Worm (Caenorhabditis elegans) whole organism, L1 larva: ENCODE measurements around the gene cbn-1.
A peak's percentile ranks its signal among the peaks of the same experiment; 100 is the strongest.

Experiments
- C04F5.9 ChIP-seq: sonication (generic microtip); optimal IDR thresholded peaks from 2 replicates; lab custom pipeline; 2016; ENCODE audit warnings: missing genetic modification characterization, missing compliant biosample characterization
- C34B4.2 ChIP-seq: sonication (generic microtip); optimal IDR thresholded peaks from 2 replicates; lab custom pipeline; 2017; ENCODE audit warnings: mild to moderate bottlenecking, missing genetic modification characterization, missing compliant biosample characterization
- Y116A8C.19 ChIP-seq: sonication (generic microtip); optimal IDR thresholded peaks from 2 replicates; lab custom pipeline; 2016; ENCODE audit warnings: missing compliant biosample characterization, missing genetic modification characterization, borderline replicate concordance
- alr-1 ChIP-seq: fragments of 200-800 bp; sonication (Bioruptor generic); optimal IDR thresholded peaks from 2 replicates; lab custom pipeline; 2018; ENCODE audit warnings: borderline replicate concordance, mild to moderate bottlenecking, missing genetic modification characterization, missing compliant biosample characterization
- ama-1 ChIP-seq: fragments of 150-350 bp; optimal IDR thresholded peaks from 2 replicates; lab custom pipeline; 2014
- blmp-1 ChIP-seq: fragments of 150-350 bp; optimal IDR thresholded peaks from 2 replicates; lab custom pipeline; 2014; ENCODE audit warnings: missing biosample characterization, missing genetic modification characterization
- ceh-63 ChIP-seq: fragments of 200-800 bp; sonication (Bioruptor generic); optimal IDR thresholded peaks from 2 replicates; lab custom pipeline; 2018; ENCODE audit warnings: mild to moderate bottlenecking, missing genetic modification characterization, missing compliant biosample characterization
- ceh-88 ChIP-seq: fragments of 200-800 bp; sonication (Bioruptor generic); IDR thresholded peaks from 2 replicates; pipeline ENCODE4 v1.3.6; 2022; ENCODE audit warnings: missing genetic modification characterization, missing compliant biosample characterization
- ces-1 ChIP-seq: fragments of 150-350 bp; optimal IDR thresholded peaks from 2 replicates; lab custom pipeline; 2014; ENCODE audit warnings: missing biosample characterization, missing genetic modification reagents, missing genetic modification characterization
- elt-2 ChIP-seq: sonication (generic microtip); optimal IDR thresholded peaks from 2 replicates; lab custom pipeline; 2016; ENCODE audit warnings: missing genetic modification characterization, mild to moderate bottlenecking, inconsistent platforms, missing compliant biosample characterization, missing genetic modification reagents
- elt-3 ChIP-seq, 6 experiments: fragments of 150-350 bp in 1 of 6; sonication (generic microtip); optimal IDR thresholded peaks; 2 replicates each; lab custom pipeline; 2017 to 2018; ENCODE audit warnings: missing biosample characterization in 6 of 6, missing genetic modification characterization in 6 of 6, inconsistent platforms in 1 of 6
- ets-5 ChIP-seq: fragments of 200-800 bp; sonication (Bioruptor generic); IDR thresholded peaks from 2 replicates; pipeline ENCODE4 v1.3.6; 2022; ENCODE audit warnings: missing genetic modification characterization, missing compliant biosample characterization
- fkh-10 ChIP-seq: sonication (generic microtip); optimal IDR thresholded peaks from 2 replicates; lab custom pipeline; 2017; ENCODE audit warnings: missing biosample characterization, missing genetic modification reagents, missing genetic modification characterization
- fkh-4 ChIP-seq: sonication (generic microtip); optimal IDR thresholded peaks from 2 replicates; lab custom pipeline; 2016; ENCODE audit warnings: missing compliant biosample characterization, missing genetic modification characterization, borderline replicate concordance
- fkh-8 ChIP-seq: sonication (generic microtip); optimal IDR thresholded peaks from 2 replicates; lab custom pipeline; 2016; ENCODE audit warnings: mild to moderate bottlenecking, missing genetic modification characterization, missing compliant biosample characterization
- hlh-4 ChIP-seq: sonication (generic microtip); optimal IDR thresholded peaks from 2 replicates; lab custom pipeline; 2016; ENCODE audit warnings: mild to moderate bottlenecking, missing genetic modification characterization, missing compliant biosample characterization
- hpl-2 ChIP-seq: fragments of 150-350 bp; optimal IDR thresholded peaks from 2 replicates; lab custom pipeline; 2014; ENCODE audit warnings: missing biosample characterization, missing genetic modification reagents, missing genetic modification characterization
- irx-1 ChIP-seq: sonication (generic microtip); optimal IDR thresholded peaks from 2 replicates; lab custom pipeline; 2016; ENCODE audit warnings: missing genetic modification characterization, missing compliant biosample characterization
- isw-1 ChIP-seq: fragments of 200-800 bp; sonication (Bioruptor generic); IDR thresholded peaks from 2 replicates; pipeline ENCODE4 v1.3.6; 2022; ENCODE audit warnings: missing genetic modification characterization, missing compliant biosample characterization
- jun-1 ChIP-seq: fragments of 150-350 bp; optimal IDR thresholded peaks from 2 replicates; lab custom pipeline; 2014; ENCODE audit warnings: missing biosample characterization, missing genetic modification reagents, missing genetic modification characterization
- lin-15B ChIP-seq: fragments of 150-350 bp; sonication (generic microtip); optimal IDR thresholded peaks from 3 replicates; lab custom pipeline; 2014; ENCODE audit warnings: missing biosample characterization, missing genetic modification characterization
- lin-39 ChIP-seq: fragments of 150-350 bp; optimal IDR thresholded peaks from 2 replicates; lab custom pipeline; 2014; ENCODE audit warnings: missing biosample characterization, missing genetic modification reagents, missing genetic modification characterization
- lir-3 ChIP-seq: sonication (generic microtip); optimal IDR thresholded peaks from 2 replicates; lab custom pipeline; 2016; ENCODE audit warnings: mild to moderate bottlenecking, missing genetic modification characterization, moderate library complexity, missing compliant biosample characterization; ENCODE audit not compliant: poor library complexity
- lsy-2 ChIP-seq, 2 experiments: fragments of 150-350 bp; optimal IDR thresholded peaks; 2 replicates each; lab custom pipeline; 2014; ENCODE audit warnings: missing biosample characterization in 2 of 2, missing genetic modification characterization in 2 of 2
- mab-9 ChIP-seq: fragments of 200-800 bp; sonication (Bioruptor generic); IDR thresholded peaks from 2 replicates; pipeline ENCODE4 v1.3.6; 2022; ENCODE audit warnings: missing genetic modification reagents, missing genetic modification characterization, missing compliant biosample characterization
- mef-2 ChIP-seq: fragments of 150-350 bp; optimal IDR thresholded peaks from 2 replicates; lab custom pipeline; 2014; ENCODE audit warnings: missing biosample characterization, missing genetic modification characterization
- mep-1 ChIP-seq: fragments of 150-350 bp; optimal IDR thresholded peaks from 2 replicates; lab custom pipeline; 2014; ENCODE audit warnings: missing biosample characterization, missing genetic modification characterization
- nhr-11 ChIP-seq: fragments of 150-350 bp; optimal IDR thresholded peaks from 2 replicates; lab custom pipeline; 2014; ENCODE audit warnings: missing biosample characterization, missing genetic modification characterization
- nhr-12 ChIP-seq: sonication (generic microtip); optimal IDR thresholded peaks from 2 replicates; lab custom pipeline; 2017; ENCODE audit warnings: missing biosample characterization, missing genetic modification characterization
- nhr-20 ChIP-seq: sonication (generic microtip); optimal IDR thresholded peaks from 2 replicates; lab custom pipeline; 2016; ENCODE audit warnings: mild to moderate bottlenecking, missing genetic modification characterization, missing compliant biosample characterization
- nhr-28 ChIP-seq: fragments of 150-350 bp; optimal IDR thresholded peaks from 2 replicates; lab custom pipeline; 2014; ENCODE audit warnings: missing biosample characterization, missing genetic modification characterization
- nhr-47 ChIP-seq: sonication (generic microtip); optimal IDR thresholded peaks from 2 replicates; lab custom pipeline; 2016; ENCODE audit warnings: mild to moderate bottlenecking, missing genetic modification characterization, moderate library complexity, missing compliant biosample characterization
- nhr-71 ChIP-seq: sonication (generic microtip); optimal IDR thresholded peaks from 2 replicates; lab custom pipeline; 2016; ENCODE audit warnings: mild to moderate bottlenecking, missing genetic modification characterization, moderate library complexity, missing compliant biosample characterization
- nhr-77 ChIP-seq: fragments of 150-350 bp; optimal IDR thresholded peaks from 2 replicates; lab custom pipeline; 2014; ENCODE audit warnings: missing biosample characterization, missing genetic modification characterization
- nhr-85 ChIP-seq: sonication (generic microtip); peaks from one replicate; lab custom pipeline; 2016; ENCODE audit warnings: missing genetic modification characterization, inconsistent platforms, missing compliant biosample characterization
- nhr-90 ChIP-seq: sonication (generic microtip); optimal IDR thresholded peaks from 2 replicates; lab custom pipeline; 2016; ENCODE audit warnings: mild to moderate bottlenecking, missing genetic modification characterization, missing compliant biosample characterization; ENCODE audit not compliant: poor library complexity
- pag-3 ChIP-seq: sonication (generic microtip); optimal IDR thresholded peaks from 2 replicates; lab custom pipeline; 2017; ENCODE audit warnings: missing genetic modification characterization, mild to moderate bottlenecking, missing compliant biosample characterization, antibody characterized with exemption, borderline replicate concordance; ENCODE audit not compliant: insufficient read depth
- pax-3 ChIP-seq: fragments of 200-800 bp; sonication (Bioruptor generic); optimal IDR thresholded peaks from 2 replicates; lab custom pipeline; 2018; ENCODE audit warnings: mild to moderate bottlenecking, missing genetic modification characterization, moderate library complexity, missing compliant biosample characterization
- pqm-1 ChIP-seq: sonication (generic microtip); optimal IDR thresholded peaks from 3 replicates; lab custom pipeline; 2017; ENCODE audit warnings: missing biosample characterization, missing genetic modification characterization
- rnt-1 ChIP-seq: sonication (generic microtip); optimal IDR thresholded peaks from 2 replicates; lab custom pipeline; 2016; ENCODE audit warnings: mild to moderate bottlenecking, missing genetic modification characterization, moderate library complexity, missing compliant biosample characterization
- skn-1 ChIP-seq: fragments of 150-350 bp; optimal IDR thresholded peaks from 2 replicates; lab custom pipeline; 2014; ENCODE audit warnings: missing biosample characterization, missing genetic modification characterization
- snu-23 ChIP-seq: sonication (generic microtip); optimal IDR thresholded peaks from 2 replicates; lab custom pipeline; 2016; ENCODE audit warnings: missing genetic modification characterization, missing compliant biosample characterization
- sptf-1 ChIP-seq: fragments of 150-350 bp; optimal IDR thresholded peaks from 2 replicates; lab custom pipeline; 2014; ENCODE audit warnings: missing biosample characterization, missing genetic modification characterization
- sup-37 ChIP-seq: fragments of 200-800 bp; sonication (Bioruptor generic); optimal IDR thresholded peaks from 2 replicates; lab custom pipeline; 2018; ENCODE audit warnings: mild to moderate bottlenecking, missing genetic modification characterization, missing compliant biosample characterization
- swsn-7 ChIP-seq: sonication (generic microtip); optimal IDR thresholded peaks from 2 replicates; lab custom pipeline; 2016; ENCODE audit warnings: missing genetic modification characterization, missing compliant biosample characterization
- tbx-2 ChIP-seq: sonication (generic microtip); optimal IDR thresholded peaks from 2 replicates; lab custom pipeline; 2016; ENCODE audit warnings: missing genetic modification characterization, missing compliant biosample characterization
- unc-62 ChIP-seq: fragments of 150-350 bp; optimal IDR thresholded peaks from 2 replicates; lab custom pipeline; 2014; ENCODE audit warnings: missing biosample characterization, missing genetic modification reagents, missing genetic modification characterization
- unc-86 ChIP-seq: sonication (generic microtip); optimal IDR thresholded peaks from 2 replicates; lab custom pipeline; 2016; ENCODE audit warnings: missing genetic modification characterization, missing compliant biosample characterization
- vab-15 ChIP-seq: sonication (generic microtip); optimal IDR thresholded peaks from 2 replicates; lab custom pipeline; 2017; ENCODE audit warnings: missing genotype, mild to moderate bottlenecking, missing genetic modification characterization, missing compliant biosample characterization
- ztf-11 ChIP-seq, 2 experiments: sonication (generic microtip); optimal IDR thresholded peaks; 2 replicates each; lab custom pipeline; 2016 to 2017; ENCODE audit warnings: missing genetic modification characterization in 2 of 2, missing biosample characterization in 1 of 2, missing compliant biosample characterization in 1 of 2
- ztf-4 ChIP-seq: fragments of 150-350 bp; optimal IDR thresholded peaks from 2 replicates; lab custom pipeline; 2014; ENCODE audit warnings: missing biosample characterization, missing genetic modification characterization

cbn-1 gene

ce11 chrII:285627-286550, 46.4 kb downstream of the cbn-1 start, which contains the start of gene B0432.10:
B0432.10 (minus strand) TSS chrII:286275.
- TF ChIP-seq elt-3 (tag; optimal IDR thresholded peaks at IDR 0.05; lab: Kevin White, UChicago) (peak in 2 of 6 experiments; percentile 68 to 92), unc-86 (tag; lab: Kevin White, UChicago) (peak; percentile 78), nhr-11 (tag; lab: Kevin White, UChicago) (peak; percentile 69), ceh-63 (GFP tag; lab: Kevin White, UChicago) (no peak), mef-2 (tag; lab: Kevin White, UChicago) (no peak), sptf-1 (no peak), nhr-47 (tag; lab: Kevin White, UChicago) (peak; percentile 92), ets-5 (GFP tag; lab: Robert Waterston, UW) (no peak), irx-1 (tag; lab: Kevin White, UChicago) (peak; percentile 87), sup-37 (peak; percentile 60), elt-2 (peak; percentile 52), Y116A8C.19 (tag; lab: Kevin White, UChicago) (no peak), nhr-85 (tag; lab: Kevin White, UChicago) (peak; percentile 90), nhr-90 (peak; percentile 86), tbx-2 (peak; percentile 87), nhr-12 (tag; lab: Kevin White, UChicago) (no peak), fkh-8 (tag; lab: Kevin White, UChicago) (peak; percentile 80), rnt-1 (tag; lab: Kevin White, UChicago) (peak; percentile 89), snu-23 (GFP tag; lab: Kevin White, UChicago) (peak; percentile 93), pax-3 (tag; lab: Kevin White, UChicago) (peak; percentile 63), lsy-2 (tag; optimal IDR thresholded peaks at IDR 0.05; lab: Kevin White, UChicago) (peak; percentile 92), lin-39 (tag; lab: Kevin White, UChicago) (peak; percentile 88), unc-62 (GFP tag; lab: Kevin White, UChicago) (no peak), pag-3 (tag; lab: Kevin White, UChicago) (no peak), ztf-4 (tag; lab: Kevin White, UChicago) (peak; percentile 27), alr-1 (tag; lab: Kevin White, UChicago) (no peak), lin-15B (peak; percentile 82), nhr-28 (no peak), nhr-20 (peak; percentile 89), nhr-71 (tag; lab: Kevin White, UChicago) (peak; percentile 91), ces-1 (GFP tag; lab: Kevin White, UChicago) (no peak), skn-1 (tag; lab: Kevin White, UChicago) (peak; percentile 95), pqm-1 (tag; lab: Kevin White, UChicago) (no peak), ceh-88 (GFP tag; lab: Robert Waterston, UW) (0 out of 2 replicates have a peak, but pooled peaks have one; percentile 23), fkh-4 (tag; lab: Kevin White, UChicago) (no peak), lir-3 (tag; lab: Kevin White, UChicago) (no peak), mab-9 (GFP tag; lab: Robert Waterston, UW) (peak; percentile 82), jun-1 (peak; percentile 82), hpl-2 (no peak), mep-1 (tag; lab: Kevin White, UChicago) (peak; percentile 99), fkh-10 (GFP tag; lab: Kevin White, UChicago) (no peak), C34B4.2 (tag; lab: Kevin White, UChicago) (no peak), hlh-4 (no peak), ama-1 (no peak), C04F5.9 (tag; lab: Kevin White, UChicago) (peak; percentile 65), nhr-77 (tag; lab: Kevin White, UChicago) (peak; percentile 38), vab-15 (no peak), ztf-11 (tag; optimal IDR thresholded peaks at IDR 0.05; lab: Kevin White, UChicago) (peak in 1 of 2 experiments; percentile 54), isw-1 (GFP tag; lab: Robert Waterston, UW) (peak; percentile 82), swsn-7 (tag; lab: Kevin White, UChicago) (peak; percentile 89), blmp-1 (tag; lab: Kevin White, UChicago) (peak; percentile 77)
